Worm (Caenorhabditis elegans) whole organism, L3 larva: Measurements from ENCODE around the gene grl-4.

Experiments used
- ZK546.5 ChIP-seq: sonication (generic microtip); optimal IDR thresholded peaks from 2 replicates; lab custom pipeline; 2017; ENCODE audit warnings: missing biosample characterization, missing genetic modification characterization
- aly-2 ChIP-seq: fragments of 150-350 bp; optimal IDR thresholded peaks from 2 replicates; lab custom pipeline; 2014; ENCODE audit warnings: missing biosample characterization, missing genetic modification characterization
- ama-1 ChIP-seq: fragments of 150-350 bp; optimal IDR thresholded peaks from 2 replicates; lab custom pipeline; 2018
- ceh-16 ChIP-seq: sonication (generic microtip); optimal IDR thresholded peaks from 2 replicates; lab custom pipeline; 2017; ENCODE audit warnings: missing biosample characterization, missing genetic modification characterization
- ceh-28 ChIP-seq: fragments of 150-350 bp; optimal IDR thresholded peaks from 2 replicates; lab custom pipeline; 2014; ENCODE audit warnings: missing biosample characterization, missing genetic modification reagents, missing genetic modification characterization
- ceh-82 ChIP-seq: fragments of 150-350 bp; optimal IDR thresholded peaks from 2 replicates; lab custom pipeline; 2014; ENCODE audit warnings: missing biosample characterization, missing genetic modification characterization
- ceh-9 ChIP-seq: sonication (generic microtip); optimal IDR thresholded peaks from 2 replicates; lab custom pipeline; 2018; ENCODE audit warnings: missing biosample characterization, missing genetic modification characterization
- daf-12 ChIP-seq: fragments of 150-350 bp; optimal IDR thresholded peaks from 2 replicates; lab custom pipeline; 2014; ENCODE audit warnings: missing biosample characterization, missing genetic modification reagents, missing genetic modification characterization
- egl-27 ChIP-seq: sonication (generic microtip); optimal IDR thresholded peaks from 4 replicates; lab custom pipeline; 2017; ENCODE audit warnings: missing biosample characterization, missing genetic modification reagents, missing genetic modification characterization
- egl-5 ChIP-seq: fragments of 150-350 bp; optimal IDR thresholded peaks from 2 replicates; lab custom pipeline; 2017; ENCODE audit warnings: missing biosample characterization, missing genetic modification reagents, missing genetic modification characterization, inconsistent platforms
- elt-1 ChIP-seq: fragments of 150-350 bp; optimal IDR thresholded peaks from 2 replicates; lab custom pipeline; 2014; ENCODE audit warnings: missing biosample characterization, missing genetic modification characterization
- elt-2 ChIP-seq: sonication (generic microtip); optimal IDR thresholded peaks from 2 replicates; lab custom pipeline; 2016; ENCODE audit warnings: missing genetic modification reagents, mild to moderate bottlenecking, missing genetic modification characterization, missing compliant biosample characterization
- elt-3 ChIP-seq, 3 experiments: fragments of 150-350 bp in 1 of 3; sonication (generic microtip) in 2 of 3; optimal IDR thresholded peaks; 2 replicates in 2 of 3; 4 replicates in 1 of 3; lab custom pipeline; 2014 to 2017; ENCODE audit warnings: missing biosample characterization in 3 of 3, missing genetic modification characterization in 3 of 3
- fkh-10 ChIP-seq: sonication (generic microtip); optimal IDR thresholded peaks from 2 replicates; lab custom pipeline; 2017; ENCODE audit warnings: missing biosample characterization, missing genetic modification reagents, missing genetic modification characterization
- fkh-2 ChIP-seq: fragments of 150-350 bp; optimal IDR thresholded peaks from 2 replicates; lab custom pipeline; 2014; ENCODE audit warnings: missing biosample characterization, missing genetic modification reagents, missing genetic modification characterization
- fos-1 ChIP-seq: fragments of 150-350 bp; optimal IDR thresholded peaks from 2 replicates; lab custom pipeline; 2014; ENCODE audit warnings: missing biosample characterization, missing genetic modification characterization
- hmg-11 ChIP-seq: sonication (generic microtip); optimal IDR thresholded peaks from 2 replicates; lab custom pipeline; 2016; ENCODE audit warnings: missing genetic modification characterization, missing compliant biosample characterization
- jun-1 ChIP-seq: fragments of 150-350 bp; optimal IDR thresholded peaks from 2 replicates; lab custom pipeline; 2014; ENCODE audit warnings: missing biosample characterization, missing genetic modification reagents, missing genetic modification characterization
- lin-15B ChIP-seq: fragments of 150-350 bp; optimal IDR thresholded peaks from 2 replicates; lab custom pipeline; 2014; ENCODE audit warnings: missing biosample characterization, missing genetic modification characterization
- lin-39 ChIP-seq: fragments of 150-350 bp; optimal IDR thresholded peaks from 2 replicates; lab custom pipeline; 2018; ENCODE audit warnings: missing biosample characterization, missing genetic modification reagents, missing genetic modification characterization
- lsy-12 ChIP-seq: sonication (generic microtip); optimal IDR thresholded peaks from 2 replicates; lab custom pipeline; 2016; ENCODE audit warnings: mild to moderate bottlenecking, missing genetic modification characterization, missing compliant biosample characterization
- mdl-1 ChIP-seq: fragments of 150-350 bp; optimal IDR thresholded peaks from 2 replicates; lab custom pipeline; 2014; ENCODE audit warnings: missing biosample characterization, missing genetic modification characterization
- mml-1 ChIP-seq: fragments of 150-350 bp; sonication (generic microtip); optimal IDR thresholded peaks from 3 replicates; lab custom pipeline; 2014; ENCODE audit warnings: missing biosample characterization, missing genetic modification characterization
- nfya-1 ChIP-seq: sonication (generic microtip); optimal IDR thresholded peaks from 2 replicates; lab custom pipeline; 2017; ENCODE audit warnings: missing genetic modification characterization, mild to moderate bottlenecking, missing compliant biosample characterization, antibody characterized with exemption, moderate library complexity; ENCODE audit not compliant: insufficient read depth
- nhr-11 ChIP-seq: fragments of 150-350 bp; optimal IDR thresholded peaks from 2 replicates; lab custom pipeline; 2014; ENCODE audit warnings: missing biosample characterization, missing genetic modification characterization
- nhr-12 ChIP-seq: fragments of 150-350 bp; optimal IDR thresholded peaks from 2 replicates; lab custom pipeline; 2014; ENCODE audit warnings: missing biosample characterization, missing genetic modification characterization
- nhr-23 ChIP-seq: fragments of 150-350 bp; optimal IDR thresholded peaks from 2 replicates; lab custom pipeline; 2014; ENCODE audit warnings: missing biosample characterization, missing genetic modification reagents, missing genetic modification characterization
- nhr-237 ChIP-seq: fragments of 150-350 bp; optimal IDR thresholded peaks from 2 replicates; lab custom pipeline; 2014; ENCODE audit warnings: missing biosample characterization, missing genetic modification characterization
- nhr-25 ChIP-seq: sonication (generic microtip); optimal IDR thresholded peaks from 2 replicates; lab custom pipeline; 2017; ENCODE audit warnings: missing biosample characterization, missing genetic modification characterization
- nhr-28 ChIP-seq: fragments of 150-350 bp; optimal IDR thresholded peaks from 2 replicates; lab custom pipeline; 2014; ENCODE audit warnings: missing biosample characterization, missing genetic modification characterization
- nhr-43 ChIP-seq: sonication (generic microtip); optimal IDR thresholded peaks from 2 replicates; lab custom pipeline; 2016; ENCODE audit warnings: mild to moderate bottlenecking, missing genetic modification characterization, missing compliant biosample characterization; ENCODE audit not compliant: poor library complexity, severe bottlenecking
- nhr-67 ChIP-seq: fragments of 150-350 bp; optimal IDR thresholded peaks from 2 replicates; lab custom pipeline; 2014; ENCODE audit warnings: missing biosample characterization, missing genetic modification characterization
- nhr-76 ChIP-seq: fragments of 150-350 bp; sonication (generic microtip); optimal IDR thresholded peaks from 5 replicates; lab custom pipeline; 2014; ENCODE audit warnings: missing biosample characterization, missing genetic modification characterization
- nhr-77 ChIP-seq: fragments of 150-350 bp; optimal IDR thresholded peaks from 2 replicates; lab custom pipeline; 2014; ENCODE audit warnings: missing biosample characterization, missing genetic modification characterization
- pha-4 ChIP-seq: fragments of 150-350 bp; optimal IDR thresholded peaks from 2 replicates; lab custom pipeline; 2014; ENCODE audit warnings: missing biosample characterization, missing genetic modification reagents, missing genetic modification characterization
- pqm-1 ChIP-seq: fragments of 150-350 bp; optimal IDR thresholded peaks from 2 replicates; lab custom pipeline; 2017; ENCODE audit warnings: missing biosample characterization, missing genetic modification characterization, inconsistent platforms
- sea-2 ChIP-seq: fragments of 150-350 bp; sonication (generic microtip); optimal IDR thresholded peaks from 4 replicates; lab custom pipeline; 2014; ENCODE audit warnings: missing biosample characterization, missing genetic modification reagents, missing genetic modification characterization
- skn-1 ChIP-seq: fragments of 150-350 bp; optimal IDR thresholded peaks from 2 replicates; lab custom pipeline; 2014; ENCODE audit warnings: missing biosample characterization, missing genetic modification characterization
- snpc-4 ChIP-seq: fragments of 150-350 bp; optimal IDR thresholded peaks from 2 replicates; lab custom pipeline; 2014; ENCODE audit warnings: missing biosample characterization, missing genetic modification characterization
- unc-39 ChIP-seq: sonication (generic microtip); optimal IDR thresholded peaks from 4 replicates; lab custom pipeline; 2017; ENCODE audit warnings: missing biosample characterization, missing genetic modification characterization
- unc-62 ChIP-seq: fragments of 150-350 bp; sonication (generic microtip); optimal IDR thresholded peaks from 4 replicates; lab custom pipeline; 2014; ENCODE audit warnings: missing biosample characterization, missing genetic modification reagents, missing genetic modification characterization
- zag-1 ChIP-seq: fragments of 150-350 bp; optimal IDR thresholded peaks from 2 replicates; lab custom pipeline; 2014; ENCODE audit warnings: missing biosample characterization, missing genetic modification characterization
- ztf-11 ChIP-seq: fragments of 150-350 bp; optimal IDR thresholded peaks from 2 replicates; lab custom pipeline; 2014; ENCODE audit warnings: missing biosample characterization, missing genetic modification characterization
- ztf-4 ChIP-seq: fragments of 150-350 bp; optimal IDR thresholded peaks from 2 replicates; lab custom pipeline; 2014; ENCODE audit warnings: missing biosample characterization, missing genetic modification characterization

Gene grl-4

DNA sequence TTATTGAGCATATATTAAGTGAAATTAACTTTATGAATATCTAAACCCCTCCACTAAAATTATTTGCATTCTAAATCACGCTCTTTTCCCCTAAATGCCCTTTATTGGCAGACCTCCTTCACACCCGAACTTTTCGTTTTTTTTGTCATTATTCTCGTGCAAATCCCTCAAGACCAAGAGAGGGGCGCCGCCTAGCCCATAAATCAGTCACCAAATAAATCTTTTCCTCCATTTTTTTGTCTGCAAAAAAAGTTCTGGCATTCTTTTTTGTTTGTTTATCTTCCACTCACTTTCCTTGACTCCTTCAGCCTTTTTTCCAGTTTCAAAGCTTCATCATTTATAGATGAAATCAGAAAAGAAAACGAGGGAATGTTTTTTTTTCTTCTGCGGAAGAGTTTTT is 8.3 kb upstream of the grl-4 start:
- TF ChIP-seq pha-4 (tag; lab: Kevin White, UChicago) = no peak
- TF ChIP-seq ceh-9 (tag; lab: Kevin White, UChicago) = no peak
- no peak for TF ChIP-seq nhr-11
- no peak for TF ChIP-seq unc-39 (tag; lab: Kevin White, UChicago)
- no peak for TF ChIP-seq ztf-11 (tag; lab: Kevin White, UChicago)
- TF ChIP-seq egl-5 (tag; lab: Kevin White, UChicago) = peak; percentile 6
- peak; percentile 73 for TF ChIP-seq elt-1 (tag; lab: Kevin White, UChicago)
- peak; percentile 50 for TF ChIP-seq lin-39 (tag; lab: Kevin White, UChicago)

DNA sequence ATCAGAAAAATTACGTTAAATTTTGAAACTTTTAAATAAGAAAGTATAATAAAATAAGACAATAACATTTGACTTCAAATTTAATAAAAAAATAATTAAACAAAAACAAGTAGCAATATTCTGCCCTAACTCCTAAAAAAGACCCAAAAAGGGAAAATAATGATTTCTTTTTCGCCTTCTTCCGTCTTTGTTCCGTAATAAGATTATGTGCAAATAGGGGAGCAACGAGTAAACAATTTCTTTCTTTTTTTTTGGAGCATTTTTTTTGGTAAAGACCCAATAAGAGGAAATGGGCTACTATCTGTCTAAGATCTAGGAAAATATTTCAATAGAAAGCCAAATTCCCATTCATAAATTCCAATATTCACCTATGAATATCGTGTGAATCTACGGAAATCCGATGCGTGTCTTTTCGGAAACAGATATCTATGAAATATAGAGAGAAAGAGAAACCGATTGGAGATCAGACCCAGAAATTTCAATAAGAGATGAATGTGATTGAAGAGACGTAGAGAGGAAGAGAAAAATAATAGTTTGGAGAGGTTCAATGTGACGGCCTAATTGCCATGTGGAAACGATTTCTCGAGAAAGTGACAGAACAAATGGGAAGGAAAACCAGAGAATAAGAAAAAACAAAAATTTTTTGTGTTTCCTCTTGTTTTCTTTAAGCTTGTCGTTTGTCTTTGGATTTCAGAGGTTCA is 7.4 kb upstream of the grl-4 start:
- TF ChIP-seq hmg-11 (peak; percentile 13), fkh-2 (tag; lab: Kevin White, UChicago) (no peak), nfya-1 (no peak), nhr-23 (tag; lab: Kevin White, UChicago) (peak; percentile 42), ceh-28 (peak; percentile 7), nhr-25 (peak; percentile 6), pha-4 (tag; lab: Kevin White, UChicago) (peak; percentile 2)

DNA sequence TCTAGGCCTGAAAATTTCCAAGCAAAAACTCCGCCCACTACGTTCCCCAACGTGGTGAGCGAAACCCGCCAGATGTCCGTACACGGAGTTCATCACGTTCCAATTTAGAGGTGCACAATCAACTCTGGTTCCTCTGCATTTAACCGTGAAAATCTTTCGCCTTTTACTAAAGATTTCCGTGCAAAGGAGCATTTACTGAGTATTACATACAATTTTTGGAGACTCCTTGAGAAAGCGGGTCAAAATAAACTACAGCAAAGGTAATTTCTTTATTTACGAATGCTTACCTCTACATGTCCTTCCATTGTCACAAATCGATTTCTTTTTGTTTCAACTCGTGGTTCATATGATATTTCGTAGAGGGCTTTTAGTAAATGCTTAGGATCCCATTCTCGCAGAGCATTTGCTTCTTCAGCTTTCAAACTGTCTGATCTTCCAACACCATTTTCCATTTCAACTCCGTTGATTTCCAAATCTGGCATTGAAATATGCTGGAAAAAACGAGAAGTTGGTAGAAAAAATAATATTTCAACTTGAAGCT is 6.1 kb upstream of the grl-4 start, which contains the start of gene F42C5.9:
F42C5.9 (minus strand) TSS at position 491 of the 541 bp plus-strand sequence.
- TF ChIP-seq ztf-11 (tag; lab: Kevin White, UChicago) (no peak), ama-1 (lab: Kevin White, UChicago) (peak; percentile 25), snpc-4 (tag; lab: Kevin White, UChicago) (peak; percentile 95), pqm-1 (peak; percentile 48), ceh-9 (tag; lab: Kevin White, UChicago) (no peak), egl-5 (tag; lab: Kevin White, UChicago) (no peak)
- TF ChIP-seq, all 47 proteins: peak for 3

DNA sequence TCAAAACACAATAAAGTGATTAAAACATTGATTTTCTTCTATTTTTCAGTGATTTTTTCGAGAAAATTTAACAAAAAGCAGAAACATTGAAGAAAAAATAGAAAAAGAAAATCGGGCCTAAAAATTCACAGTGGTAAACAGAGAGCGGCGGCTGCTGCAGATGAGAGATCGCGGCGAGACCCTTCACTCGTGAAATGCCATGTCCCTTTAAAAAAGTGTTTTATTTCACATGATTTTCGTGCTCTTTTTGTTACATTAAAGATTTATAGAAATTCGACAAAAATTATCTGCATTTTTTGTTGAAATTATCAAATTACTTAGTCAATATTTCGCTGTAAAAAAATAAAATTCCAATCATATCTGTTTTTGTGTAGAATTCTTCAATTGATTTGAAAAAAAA is 3.4 kb upstream of the grl-4 start:
- TF ChIP-seq daf-12 (tag; lab: Kevin White, UChicago) (no peak), mml-1 (tag; lab: Kevin White, UChicago) (no peak), lin-39 (tag; lab: Kevin White, UChicago) (peak; percentile 38), aly-2 (tag; lab: Kevin White, UChicago) (no peak), lsy-12 (tag; lab: Kevin White, UChicago) (no peak), elt-3 (tag; optimal IDR thresholded peaks at IDR 0.05; lab: Kevin White, UChicago) (no peak), nhr-12 (tag; lab: Kevin White, UChicago) (no peak), ama-1 (lab: Kevin White, UChicago) (peak; percentile 36), zag-1 (no peak), nhr-25 (peak; percentile 48), lin-15B (tag; lab: Kevin White, UChicago) (peak; percentile 43), nhr-67 (no peak), nhr-76 (tag; lab: Kevin White, UChicago) (no peak), nhr-43 (tag; lab: Kevin White, UChicago) (peak; percentile 25), nhr-11 (no peak), jun-1 (tag; lab: Kevin White, UChicago) (no peak), fkh-2 (tag; lab: Kevin White, UChicago) (no peak), ceh-82 (tag; lab: Kevin White, UChicago) (no peak), unc-62 (GFP tag; lab: Kevin White, UChicago) (no peak), pha-4 (tag; lab: Kevin White, UChicago) (peak; percentile 92), ceh-16 (no peak), ZK546.5 (tag; lab: Kevin White, UChicago) (no peak), fos-1 (no peak), ztf-4 (tag; lab: Kevin White, UChicago) (no peak), hmg-11 (peak; percentile 85), nhr-28 (no peak), nhr-77 (tag; lab: Kevin White, UChicago) (no peak), ztf-11 (tag; lab: Kevin White, UChicago) (no peak), snpc-4 (tag; lab: Kevin White, UChicago) (peak; percentile 80), pqm-1 (peak; percentile 27), mdl-1 (no peak), nfya-1 (peak; percentile 77), skn-1 (tag; lab: Kevin White, UChicago) (peak; percentile 30), nhr-237 (tag; lab: Kevin White, UChicago) (no peak), fkh-10 (GFP tag; lab: Kevin White, UChicago) (no peak), nhr-23 (tag; lab: Kevin White, UChicago) (peak; percentile 51), egl-27 (tag; lab: Kevin White, UChicago) (no peak), unc-39 (tag; lab: Kevin White, UChicago) (no peak), elt-2 (tag; lab: Kevin White, UChicago) (peak; percentile 34), sea-2 (GFP tag; lab: Kevin White, UChicago) (no peak), ceh-9 (tag; lab: Kevin White, UChicago) (no peak)
